Worm (Caenorhabditis elegans): Measurements from ENCODE around the gene ssq-1.
"Not testable (repeated sequence)": the region's sequence is repeated elsewhere in the genome, so short reads cannot be mapped to it uniquely, and the experiment has no call there.

Gene ssq-1

ce11 chrIV:9832586-9832985 is 19.8 kb upstream of the ssq-1 start, which contains the start of gene kin-21:
kin-21 (plus strand) TSS chrIV:9832886.
- TF ChIP-seq ceh-22 (tag; optimal IDR thresholded peaks at IDR 0.05) (no peak), ceh-18 (tag; optimal IDR thresholded peaks at IDR 0.05) (no peak), dmd-4 (tag; optimal IDR thresholded peaks at IDR 0.05; ENCODE audit: borderline replicate concordance) (no peak), ceh-2 (tag; optimal IDR thresholded peaks at IDR 0.05) (no peak), pag-3 (tag; optimal IDR thresholded peaks at IDR 0.05; ENCODE audit: borderline replicate concordance) (no peak)

DNA sequence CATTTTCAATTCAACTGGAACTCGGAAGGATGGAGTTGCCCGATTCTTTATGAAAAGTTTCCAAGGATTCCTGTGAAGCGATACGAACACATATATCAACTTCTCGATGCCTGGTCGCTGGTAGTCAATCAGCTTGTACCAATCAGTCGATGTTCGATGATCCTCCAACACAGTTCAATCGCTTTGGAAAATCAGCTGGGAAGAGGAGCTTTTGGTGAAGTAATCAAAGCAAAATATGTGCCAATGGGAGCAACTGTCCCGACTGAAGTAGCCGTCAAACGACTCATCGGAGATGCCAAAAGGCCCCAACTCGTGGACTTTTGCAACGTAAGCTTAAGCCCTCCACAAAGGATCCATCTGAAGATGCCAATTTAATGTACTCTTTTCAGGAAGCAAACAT is 19.0 kb upstream of the ssq-1 start:
- TF ChIP-seq ceh-30 (tag; optimal IDR thresholded peaks at IDR 0.05) (no peak), ets-4 (tag; optimal IDR thresholded peaks at IDR 0.05) (no peak), hlh-13 (GFP tag; optimal IDR thresholded peaks at IDR 0.05) (no peak), sox-2 (GFP tag; IDR thresholded peaks at IDR 0.05) (no peak), pqm-1 (tag; optimal IDR thresholded peaks at IDR 0.05) (no peak), sdc-2 (tag; optimal IDR thresholded peaks at IDR 0.05) (no peak), K09A11.1 (tag; optimal IDR thresholded peaks at IDR 0.05; ENCODE audit: insufficient read depth) (no peak), nhr-232 (tag; optimal IDR thresholded peaks at IDR 0.05) (no peak), Y22D7AL.16 (tag; optimal IDR thresholded peaks at IDR 0.05) (no peak)

DNA sequence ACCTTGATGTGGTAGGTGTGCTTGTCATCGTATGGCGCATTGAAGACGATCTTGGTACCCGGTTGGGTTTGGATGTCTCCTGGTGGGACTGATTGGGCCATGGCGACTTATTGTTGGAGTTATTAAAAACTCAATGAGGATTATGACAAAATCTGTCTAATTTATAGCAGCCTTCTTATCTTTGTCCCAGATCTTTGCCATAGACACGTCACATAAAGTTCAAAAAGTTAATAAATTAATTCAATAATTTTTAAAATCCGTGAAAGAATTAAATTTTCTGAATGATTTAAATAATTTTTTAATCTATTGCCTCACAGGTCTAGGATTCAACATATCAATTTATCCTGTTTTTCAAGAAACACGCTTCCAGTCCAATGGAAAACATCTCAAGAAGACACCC is 16.0 kb upstream of the ssq-1 start, which contains the start of gene msp-81:
msp-81 (minus strand) TSS at position 101 of the 400 bp plus-strand sequence.
- TF ChIP-seq K09A11.1 (tag; optimal IDR thresholded peaks at IDR 0.05; ENCODE audit: insufficient read depth) (no peak), C38D4.7 (GFP tag; optimal IDR thresholded peaks at IDR 0.05) (no peak), pat-9 (tag; optimal IDR thresholded peaks at IDR 0.05) (no peak), ama-1 (optimal IDR thresholded peaks at IDR 0.05) (no peak), nfya-1 (tag; optimal IDR thresholded peaks at IDR 0.05) (no peak), hlh-30 (tag; optimal IDR thresholded peaks at IDR 0.05; ENCODE audit: insufficient read depth) (no peak), K02D7.2 (tag; optimal IDR thresholded peaks at IDR 0.05) (no peak), dve-1 (tag; optimal IDR thresholded peaks at IDR 0.05) (no peak), hlh-8 (tag; optimal IDR thresholded peaks at IDR 0.05) (no peak), npax-4 (tag; optimal IDR thresholded peaks at IDR 0.05) (no peak), fax-1 (tag; optimal IDR thresholded peaks at IDR 0.05) (no peak), madf-2 (tag; optimal IDR thresholded peaks at IDR 0.05) (no peak), sox-2 (GFP tag; IDR thresholded peaks at IDR 0.05) (no peak), ahr-1 (tag; optimal IDR thresholded peaks at IDR 0.05) (no peak), syd-9 (tag; optimal IDR thresholded peaks at IDR 0.05) (no peak), fkh-6 (tag; optimal IDR thresholded peaks at IDR 0.05) (no peak), lim-6 (tag; optimal IDR thresholded peaks at IDR 0.05) (no peak), pros-1 (tag; optimal IDR thresholded peaks at IDR 0.05) (no peak), mec-3 (tag; optimal IDR thresholded peaks at IDR 0.05; ENCODE audit: borderline replicate concordance) (no peak), hlh-13 (GFP tag; optimal IDR thresholded peaks at IDR 0.05) (no peak)

- not testable (repeated sequence) for TF ChIP-seq nhr-11 (tag; optimal IDR thresholded peaks at IDR 0.05); C38D4.7 (GFP tag; optimal IDR thresholded peaks at IDR 0.05); ceh-22 (tag; optimal IDR thresholded peaks at IDR 0.05)
These were observed 15.0 kb upstream of the ssq-1 start, which contains the start of gene msp-10 for ce11 chrIV:9837349-9837748. msp-10 (plus strand) TSS chrIV:9837649.

ce11 chrIV:9840984-9841590 is 11.3 kb upstream of the ssq-1 start, which contains the start of the genes kin-24 and msp-56:
kin-24 (minus strand) TSS chrIV:9841084.
msp-56 (plus strand) TSS chrIV:9841540.
- TF ChIP-seq hlh-15 (tag; optimal IDR thresholded peaks at IDR 0.05) (no peak), pat-9 (tag; optimal IDR thresholded peaks at IDR 0.05) (no peak), ceh-31 (tag; optimal IDR thresholded peaks at IDR 0.05) (no peak), nfya-1 (tag; optimal IDR thresholded peaks at IDR 0.05) (no peak), fkh-10 (GFP tag; optimal IDR thresholded peaks at IDR 0.05) (no peak), elt-2 (tag; optimal IDR thresholded peaks at IDR 0.05) (no peak), ets-4 (tag; optimal IDR thresholded peaks at IDR 0.05) (no peak), ceh-14 (tag; optimal IDR thresholded peaks at IDR 0.05) (no peak), zip-5 (tag; optimal IDR thresholded peaks at IDR 0.05) (no peak), F13H6.1 (tag; optimal IDR thresholded peaks at IDR 0.05) (no peak), hlh-30 (tag; optimal IDR thresholded peaks at IDR 0.05; ENCODE audit: insufficient read depth) (no peak), ceh-22 (tag; optimal IDR thresholded peaks at IDR 0.05) (no peak), ttx-3 (tag; optimal IDR thresholded peaks at IDR 0.05) (no peak), che-1 (tag; optimal IDR thresholded peaks at IDR 0.05) (no peak), mec-3 (tag; optimal IDR thresholded peaks at IDR 0.05; ENCODE audit: borderline replicate concordance) (no peak), hlh-6 (tag; optimal IDR thresholded peaks at IDR 0.05) (no peak), hlh-8 (tag; optimal IDR thresholded peaks at IDR 0.05) (no peak), ref-2 (tag; optimal IDR thresholded peaks at IDR 0.05) (no peak), unc-86 (tag; optimal IDR thresholded peaks at IDR 0.05) (no peak)
